Fruit fly (Drosophila melanogaster) whole organism, embryonic: ENCODE results near the gene SCAR.

Experiments used
- Asciz ChIP-seq: fragments of 200-800 bp; sonication (Bioruptor generic); optimal IDR thresholded peaks from 2 replicates; lab custom pipeline; 2017; ENCODE audit warnings: missing biosample characterization, mild to moderate bottlenecking, missing genetic modification characterization, missing genetic modification reagents
- Atf-2 ChIP-seq: fragments of 200-800 bp; sonication (Bioruptor generic); optimal IDR thresholded peaks from 2 replicates; lab custom pipeline; 2016; ENCODE audit warnings: missing biosample characterization, missing genetic modification characterization
- CG10959 ChIP-seq: fragments of 200-800 bp; sonication (Bioruptor generic); IDR thresholded peaks from 2 replicates; pipeline ENCODE4 v1.3.6; 2022; ENCODE audit warnings: missing biosample characterization, missing genetic modification characterization
- CG11456 ChIP-seq: fragments of 200-800 bp; sonication (Bioruptor generic); IDR thresholded peaks from 3 replicates; pipeline ENCODE4 v1.3.6; 2022; ENCODE audit warnings: missing biosample characterization, missing genetic modification characterization
- CG1233 ChIP-seq: fragments of 200-800 bp; sonication (Bioruptor generic); optimal IDR thresholded peaks from 4 replicates; lab custom pipeline; 2018; ENCODE audit warnings: missing biosample characterization, mild to moderate bottlenecking, missing genetic modification characterization
- CG14014 ChIP-seq: fragments of 200-800 bp; sonication (Bioruptor generic); IDR thresholded peaks from 2 replicates; pipeline ENCODE4 v1.3.6; 2022; ENCODE audit warnings: missing biosample characterization, missing genetic modification characterization
- CG14710 ChIP-seq: fragments of 200-800 bp; sonication (Bioruptor generic); optimal IDR thresholded peaks from 3 replicates; lab custom pipeline; 2019; ENCODE audit warnings: missing biosample characterization, mild to moderate bottlenecking, missing genetic modification characterization, moderate library complexity
- CG15696 ChIP-seq: fragments of 200-800 bp; sonication (Bioruptor generic); optimal IDR thresholded peaks from 2 replicates; lab custom pipeline; 2019; ENCODE audit warnings: missing biosample characterization, mild to moderate bottlenecking, missing genetic modification characterization, moderate library complexity
- CG1647 ChIP-seq: fragments of 200-800 bp; sonication (Bioruptor generic); optimal IDR thresholded peaks from 3 replicates; lab custom pipeline; 2016; ENCODE audit warnings: missing biosample characterization, missing genetic modification characterization
- CG16779 ChIP-seq: fragments of 200-800 bp; sonication (Bioruptor generic); IDR thresholded peaks from 2 replicates; pipeline ENCODE4 v1.3.6; 2022; ENCODE audit warnings: missing biosample characterization, missing genetic modification characterization
- CG18262 ChIP-seq: fragments of 200-800 bp; optimal IDR thresholded peaks from 3 replicates; lab custom pipeline; 2019; ENCODE audit warnings: missing biosample characterization, mild to moderate bottlenecking, missing genetic modification characterization, moderate library complexity
- CG2116 ChIP-seq: fragments of 200-800 bp; sonication (Bioruptor generic); optimal IDR thresholded peaks from 3 replicates; lab custom pipeline; 2018; ENCODE audit warnings: missing biosample characterization, mild to moderate bottlenecking, missing genetic modification characterization
- CG2199 ChIP-seq: fragments of 200-800 bp; sonication (Bioruptor generic); IDR thresholded peaks from 3 replicates; pipeline ENCODE4 v1.3.6; 2022; ENCODE audit warnings: missing biosample characterization, missing genetic modification characterization
- CG2678 ChIP-seq: fragments of 200-800 bp; sonication (Bioruptor generic); optimal IDR thresholded peaks from 3 replicates; lab custom pipeline; 2019; ENCODE audit warnings: missing biosample characterization, mild to moderate bottlenecking, missing genetic modification characterization, moderate library complexity
- CG31441 ChIP-seq: fragments of 200-800 bp; sonication (Bioruptor generic); IDR thresholded peaks from 2 replicates; pipeline ENCODE4 v1.3.6; 2022; ENCODE audit warnings: missing biosample characterization, missing genetic modification characterization
- CG3163 ChIP-seq: fragments of 200-800 bp; sonication (Bioruptor generic); optimal IDR thresholded peaks from 3 replicates; lab custom pipeline; 2016; ENCODE audit warnings: missing biosample characterization, missing genetic modification characterization
- CG34224 ChIP-seq: fragments of 200-800 bp; sonication (Bioruptor generic); IDR thresholded peaks from 3 replicates; pipeline ENCODE4 v1.3.6; 2022; ENCODE audit warnings: missing biosample characterization, missing genetic modification characterization; ENCODE audit not compliant: partially characterized antibody
- CG34422 ChIP-seq: fragments of 200-800 bp; sonication (Bioruptor generic); IDR thresholded peaks from 3 replicates; pipeline ENCODE4 v1.3.6; 2022; ENCODE audit warnings: missing biosample characterization, missing genetic modification characterization
- CG3847 ChIP-seq: fragments of 200-800 bp; sonication (Bioruptor generic); IDR thresholded peaks from 2 replicates; pipeline ENCODE4 v1.3.6; 2022; ENCODE audit warnings: missing biosample characterization, missing genetic modification characterization
- CG4424 ChIP-seq: fragments of 200-800 bp; sonication (Bioruptor generic); optimal IDR thresholded peaks from 3 replicates; lab custom pipeline; 2016; ENCODE audit warnings: missing biosample characterization, missing genetic modification characterization
- CG4854 ChIP-seq: fragments of 200-800 bp; sonication (Bioruptor generic); optimal IDR thresholded peaks from 2 replicates; lab custom pipeline; 2016; ENCODE audit warnings: missing biosample characterization, missing genetic modification characterization, inconsistent platforms
- CG5180 ChIP-seq: fragments of 200-800 bp; sonication (Bioruptor generic); optimal IDR thresholded peaks from 3 replicates; lab custom pipeline; 2017; ENCODE audit warnings: missing biosample characterization, missing genetic modification characterization, mild to moderate bottlenecking, moderate library complexity, missing genetic modification reagents
- CG5953 ChIP-seq: fragments of 200-800 bp; sonication (Bioruptor generic); IDR thresholded peaks from 2 replicates; pipeline ENCODE4 v1.3.6; 2022; ENCODE audit warnings: missing biosample characterization, missing genetic modification characterization
- CG6689 ChIP-seq: fragments of 200-800 bp; sonication (Bioruptor generic); IDR thresholded peaks from 2 replicates; pipeline ENCODE4 v1.3.6; 2022; ENCODE audit warnings: missing biosample characterization, missing genetic modification characterization
- CG6765 ChIP-seq: fragments of 200-800 bp; sonication (Bioruptor generic); optimal IDR thresholded peaks from 3 replicates; lab custom pipeline; 2017; ENCODE audit warnings: missing biosample characterization, mild to moderate bottlenecking, missing genetic modification characterization
- CG9609 ChIP-seq: fragments of 200-800 bp; sonication (Bioruptor generic); optimal IDR thresholded peaks from 3 replicates; lab custom pipeline; 2016; ENCODE audit warnings: missing biosample characterization, missing genetic modification characterization
- CG9797 ChIP-seq: fragments of 200-800 bp; sonication (Bioruptor generic); optimal IDR thresholded peaks from 3 replicates; lab custom pipeline; 2018; ENCODE audit warnings: missing biosample characterization, mild to moderate bottlenecking, missing genetic modification characterization
- CG9932 ChIP-seq: fragments of 200-800 bp; sonication (Bioruptor generic); IDR thresholded peaks from 2 replicates; pipeline ENCODE4 v1.3.6; 2022; ENCODE audit warnings: missing biosample characterization, missing genetic modification characterization
- CTCF ChIP-seq: fragments of 200-800 bp; sonication (Bioruptor generic); optimal IDR thresholded peaks from 2 replicates; lab custom pipeline; 2017; ENCODE audit warnings: missing biosample characterization, mild to moderate bottlenecking, missing genetic modification characterization, moderate library complexity
- CrebB ChIP-seq: fragments of 200-800 bp; sonication (Bioruptor generic); optimal IDR thresholded peaks from 3 replicates; lab custom pipeline; 2018; ENCODE audit warnings: missing biosample characterization, mild to moderate bottlenecking, missing genetic modification characterization
- D ChIP-seq, 2 experiments: fragments of 200-800 bp in 1 of 2; fragments of >200 bp in 1 of 2; sonication (Bioruptor generic) in 1 of 2; optimal IDR thresholded peaks; 2 replicates in 1 of 2; 3 replicates in 1 of 2; lab custom pipeline; 2017; ENCODE audit warnings: mild to moderate bottlenecking in 1 of 2, missing biosample characterization in 1 of 2, missing genetic modification characterization in 1 of 2, missing genetic modification reagents in 1 of 2
- H15 ChIP-seq: fragments of 200-800 bp; sonication (Bioruptor generic); IDR thresholded peaks from 3 replicates; pipeline ENCODE4 v1.3.6; 2022; ENCODE audit warnings: missing biosample characterization, missing genetic modification characterization
- MBD-R2 ChIP-seq: fragments of 200-800 bp; sonication (Bioruptor generic); IDR thresholded peaks from 2 replicates; pipeline ENCODE4 v1.3.6; 2022; ENCODE audit warnings: missing biosample characterization, missing genetic modification characterization
- Myb ChIP-seq: fragments of 200-800 bp; sonication (Bioruptor generic); optimal IDR thresholded peaks from 2 replicates; lab custom pipeline; 2016; ENCODE audit warnings: missing biosample characterization, missing genetic modification characterization
- Nf-YB ChIP-seq: fragments of 200-800 bp; sonication (Bioruptor generic); optimal IDR thresholded peaks from 3 replicates; lab custom pipeline; 2019; ENCODE audit warnings: missing biosample characterization, mild to moderate bottlenecking, missing genetic modification characterization, moderate library complexity
- Scr ChIP-seq: fragments of 200-800 bp; sonication (Bioruptor generic); IDR thresholded peaks from 2 replicates; pipeline ENCODE4 v1.3.6; 2022; ENCODE audit warnings: missing biosample characterization, missing genetic modification characterization; ENCODE audit not compliant: partially characterized antibody
- Usf ChIP-seq: fragments of 200-800 bp; sonication (Bioruptor generic); optimal IDR thresholded peaks from 2 replicates; lab custom pipeline; 2017; ENCODE audit warnings: missing genotype, missing biosample characterization, missing genetic modification characterization
- ash1 ChIP-seq: fragments of 200-800 bp; sonication (Bioruptor generic); optimal IDR thresholded peaks from 2 replicates; lab custom pipeline; 2018; ENCODE audit warnings: missing biosample characterization, mild to moderate bottlenecking, missing genetic modification characterization
- bigmax ChIP-seq: fragments of 200-800 bp; sonication (Bioruptor generic); optimal IDR thresholded peaks from 2 replicates; lab custom pipeline; 2018; ENCODE audit warnings: missing biosample characterization, mild to moderate bottlenecking, missing genetic modification characterization
- gfzf ChIP-seq: fragments of 200-800 bp; sonication (Bioruptor generic); optimal IDR thresholded peaks from 2 replicates; lab custom pipeline; 2016; ENCODE audit warnings: missing biosample characterization, mild to moderate bottlenecking, missing genetic modification characterization, moderate library complexity
- grn ChIP-seq: fragments of 200-800 bp; sonication (Bioruptor generic); optimal IDR thresholded peaks from 3 replicates; lab custom pipeline; 2017; ENCODE audit warnings: missing biosample characterization, missing genetic modification characterization
- lola ChIP-seq, 3 experiments: fragments of >200 bp in 2 of 3; fragments of 200-800 bp in 1 of 3; sonication (Bioruptor generic) in 1 of 3; optimal IDR thresholded peaks; 2 replicates each; lab custom pipeline; 2017 to 2019; ENCODE audit warnings: missing biosample characterization in 3 of 3, missing genetic modification characterization in 3 of 3, mild to moderate bottlenecking in 1 of 3, moderate library complexity in 1 of 3
- onecut ChIP-seq: fragments of 200-800 bp; sonication (Bioruptor generic); IDR thresholded peaks from 2 replicates; pipeline ENCODE4 v1.3.6; 2022; ENCODE audit warnings: missing biosample characterization, missing genetic modification characterization
- otp ChIP-seq: fragments of 200-800 bp; sonication (Bioruptor generic); IDR thresholded peaks from 3 replicates; pipeline ENCODE4, ENCODE4 v1.3.6; 2022; ENCODE audit warnings: missing biosample characterization, missing genetic modification characterization
- phol ChIP-seq: fragments of 200-800 bp; sonication (Bioruptor generic); optimal IDR thresholded peaks from 3 replicates; lab custom pipeline; 2018; ENCODE audit warnings: missing biosample characterization, mild to moderate bottlenecking, missing genetic modification characterization, moderate library complexity
- seq ChIP-seq: fragments of 200-800 bp; sonication (Bioruptor generic); IDR thresholded peaks from 2 replicates; pipeline ENCODE4 v1.3.6; 2022; ENCODE audit warnings: missing biosample characterization, missing genetic modification characterization
- so ChIP-seq: fragments of 200-800 bp; sonication (Bioruptor generic); IDR thresholded peaks from 3 replicates; pipeline ENCODE4 v1.3.6; 2022; ENCODE audit warnings: missing biosample characterization, missing genetic modification characterization
- sug ChIP-seq: fragments of 200-800 bp; optimal IDR thresholded peaks from 2 replicates; lab custom pipeline; 2019; ENCODE audit warnings: missing biosample characterization, mild to moderate bottlenecking, missing genetic modification characterization, moderate library complexity
- zen2 ChIP-seq: fragments of 200-800 bp; sonication (Bioruptor generic); IDR thresholded peaks from 3 replicates; pipeline ENCODE4 v1.3.6; 2022; ENCODE audit warnings: missing biosample characterization, missing genetic modification characterization; ENCODE audit not compliant: partially characterized antibody

Gene SCAR

DNA sequence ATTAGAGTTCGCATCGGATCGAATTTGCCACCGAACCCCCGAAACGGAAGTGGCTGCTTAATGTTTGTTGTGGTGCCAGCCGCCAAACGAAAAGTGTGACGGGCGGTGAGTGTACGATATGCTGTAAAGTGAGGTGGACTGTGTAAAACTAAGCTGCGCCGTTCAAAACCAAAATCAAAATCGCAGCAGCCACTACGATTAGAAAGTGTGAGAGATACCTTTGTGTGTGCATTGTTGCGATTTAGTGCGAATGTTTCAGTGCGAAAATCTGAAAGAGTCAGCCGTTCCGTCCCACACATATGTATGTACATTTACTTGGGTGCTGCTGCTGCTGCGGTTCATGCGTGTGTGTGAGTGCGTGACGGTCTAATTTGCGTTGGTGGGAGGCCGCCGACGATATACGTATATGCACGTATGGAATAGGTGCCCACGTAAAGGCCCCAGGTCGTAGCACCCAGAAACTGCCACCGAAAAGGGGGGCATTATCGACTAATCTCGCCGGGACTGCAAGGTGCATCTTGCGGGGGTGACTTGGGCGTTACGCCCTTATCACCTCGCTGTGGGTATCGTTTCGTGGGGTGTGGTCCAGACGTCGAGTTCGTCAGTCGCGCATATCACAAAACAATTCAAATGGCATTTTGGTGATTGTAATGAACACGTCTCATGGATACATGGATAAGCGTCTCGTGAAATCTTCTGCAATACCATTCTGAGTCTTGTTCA is 453 bp downstream of the SCAR start (continued):
- TF ChIP-seq D (optimal IDR thresholded peaks at IDR 0.05; lab: Kevin White, UChicago): peak; percentile 9
- TF ChIP-seq D (GFP tag; optimal IDR thresholded peaks at IDR 0.05; lab: Kevin White, UChicago): no peak
- TF ChIP-seq CG6765 (GFP tag; lab: Kevin White, UChicago): peak; percentile 32
- peak; percentile 27 for TF ChIP-seq sug
- TF ChIP-seq CG34224 (GFP tag; lab: Robert Waterston, UW): 0 out of 3 replicates have a peak, but pooled peaks have one; percentile 10
- TF ChIP-seq CG3163 (GFP tag; lab: Kevin White, UChicago): no peak
- peak; percentile 5 for TF ChIP-seq Myb (GFP tag; lab: Kevin White, UChicago)
- no peak for TF ChIP-seq CG2116 (GFP tag; lab: Kevin White, UChicago)
- TF ChIP-seq CG16779: peak; percentile 55; the same call in 1 of the 2 replicates
- TF ChIP-seq CrebB (tag; lab: Kevin White, UChicago): peak; percentile 0
- TF ChIP-seq CG34422: 0 out of 3 replicates have a peak, but pooled peaks have one; percentile 16
- TF ChIP-seq CG3847 (GFP tag; lab: Robert Waterston, UW): no peak
- TF ChIP-seq zen2: no peak

DNA sequence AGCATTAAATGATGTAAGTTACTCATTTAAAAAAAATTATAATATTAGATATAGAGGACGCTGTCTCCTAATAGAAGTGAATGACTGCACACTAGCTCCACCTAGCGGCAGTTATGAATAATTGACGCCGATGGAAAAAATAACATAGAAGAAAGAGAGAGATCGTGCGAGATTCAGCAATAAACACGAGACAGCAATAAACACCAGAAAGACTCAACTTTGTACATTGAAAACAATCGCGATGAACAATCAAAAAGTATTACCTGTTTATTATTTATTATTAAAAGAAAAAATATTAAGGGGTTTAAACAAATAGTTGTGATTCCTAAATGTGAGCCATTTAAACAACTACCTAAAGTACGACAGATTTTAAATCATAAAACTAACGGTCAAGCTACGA is 9.6 kb downstream of the SCAR start:
- no peak for TF ChIP-seq ash1 (GFP tag; lab: Kevin White, UChicago)
- peak; percentile 67 for TF ChIP-seq CG31441 (GFP tag; lab: Robert Waterston, UW)
- TF ChIP-seq CG1647 (GFP tag; lab: Kevin White, UChicago): no peak
- peak; percentile 56 for TF ChIP-seq H15 (GFP tag; lab: Robert Waterston, UW)
- peak; percentile 82; the same call in 2 of the 3 replicates for TF ChIP-seq CG2199 (GFP tag; lab: Robert Waterston, UW)
- TF ChIP-seq CG4424 (GFP tag; lab: Kevin White, UChicago): peak; percentile 21
- no peak for TF ChIP-seq CG11456
- TF ChIP-seq CG5180: peak; percentile 27
- peak; percentile 17; the same call in 1 of the 2 replicates for TF ChIP-seq MBD-R2
- no peak for TF ChIP-seq CG9609 (GFP tag; lab: Kevin White, UChicago)
- TF ChIP-seq Usf (GFP tag; lab: Kevin White, UChicago): no peak
- TF ChIP-seq CG9932 (GFP tag; lab: Robert Waterston, UW): peak; percentile 58
- 0 out of 3 replicates have a peak, but pooled peaks have one; percentile 62 for TF ChIP-seq so
- no peak for TF ChIP-seq bigmax (GFP tag; lab: Kevin White, UChicago)
- TF ChIP-seq onecut: peak; percentile 65
- peak; percentile 66 for TF ChIP-seq CG2678 (tag; lab: Kevin White, UChicago)
- no peak for TF ChIP-seq CG9797
- TF ChIP-seq CG6689 (GFP tag; lab: Robert Waterston, UW): peak; percentile 63
- no peak for TF ChIP-seq Scr (GFP tag; lab: Robert Waterston, UW)
- peak; percentile 14 for TF ChIP-seq CG1233
- peak; percentile 67; the same call in 1 of the 3 replicates for TF ChIP-seq otp
- TF ChIP-seq CG18262: peak; percentile 69
- peak; percentile 97 for TF ChIP-seq CTCF (GFP tag; lab: Kevin White, UChicago)
- peak; percentile 40 for TF ChIP-seq CG15696 (tag; lab: Kevin White, UChicago)
- no peak for TF ChIP-seq Nf-YB (GFP tag; lab: Kevin White, UChicago)
- TF ChIP-seq CG14014 (GFP tag; lab: Robert Waterston, UW): peak; percentile 69
- no peak for TF ChIP-seq lola (GFP tag; optimal IDR thresholded peaks at IDR 0.05; lab: Kevin White, UChicago)
- no peak for TF ChIP-seq Atf-2 (GFP tag; lab: Kevin White, UChicago)
- TF ChIP-seq CG4854: no peak
- peak; percentile 7 for TF ChIP-seq Asciz (GFP tag; lab: Kevin White, UChicago)
- TF ChIP-seq seq (GFP tag; lab: Robert Waterston, UW): no peak
- TF ChIP-seq CG5953 (GFP tag; lab: Robert Waterston, UW): peak; percentile 47
- TF ChIP-seq gfzf (GFP tag; lab: Kevin White, UChicago): no peak
- TF ChIP-seq CG14710 (tag; lab: Kevin White, UChicago): peak; percentile 47
- no peak for TF ChIP-seq CG10959 (GFP tag; lab: Robert Waterston, UW)
- TF ChIP-seq phol (tag; lab: Kevin White, UChicago): peak; percentile 54
- no peak for TF ChIP-seq grn
